In genomic region chr3L:12387898-12388297, dm6 we compare ENCODE assay signal across 5 fruit fly cellular contexts.
TF ChIP-seq lines count a peak whose summit lies in the region.

No protein-coding gene starts in this region.

- TF ChIP-seq CTCF in whole organism, embryonic (GFP tag; optimal IDR thresholded peaks at IDR 0.05; lab: Kevin White, UChicago), result no peak

TF ChIP-seq in whole organism, adult, 20 proteins besides CTCF, POLR2A, EP300 and RAD21:
- TF ChIP-seq kay (GFP tag; lab: Kevin White, UChicago; ENCODE audit: borderline replicate concordance) (no peak), CG11617 (GFP tag; optimal IDR thresholded peaks at IDR 0.05; lab: Kevin White, UChicago) (no peak), CG5204 (GFP tag; optimal IDR thresholded peaks at IDR 0.05; lab: Kevin White, UChicago) (no peak), CG33017 (tag; optimal IDR thresholded peaks at IDR 0.05; lab: Kevin White, UChicago) (no peak), bab1 (GFP tag; optimal IDR thresholded peaks at IDR 0.05; lab: Kevin White, UChicago) (no peak), tj (GFP tag; optimal IDR thresholded peaks at IDR 0.05; lab: Kevin White, UChicago) (peak; percentile 20)

TF ChIP-seq in whole organism, embryonic, 481 proteins besides CTCF, POLR2A, EP300 and RAD21:
- TF ChIP-seq sens (GFP tag; lab: Kevin White, UChicago) (peak; percentile 25), Rfx (GFP tag; IDR thresholded peaks at IDR 0.05; lab: Robert Waterston, UW) (no peak), dati (GFP tag; IDR thresholded peaks at IDR 0.05; lab: Robert Waterston, UW) (0 out of 2 replicates have a peak, but pooled peaks have one; percentile 6), crol (GFP tag; IDR thresholded peaks at IDR 0.05; lab: Robert Waterston, UW) (no peak), maf-S (GFP tag; optimal IDR thresholded peaks at IDR 0.05; lab: Kevin White, UChicago) (no peak), inv (GFP tag; IDR thresholded peaks at IDR 0.05; lab: Robert Waterston, UW; ENCODE audit: partially characterized antibody) (no peak)

TF ChIP-seq in whole organism, prepupa, 60 proteins besides CTCF, POLR2A, EP300 and RAD21 (continues in another document):
- TF ChIP-seq acj6 (GFP tag; optimal IDR thresholded peaks at IDR 0.05; lab: Kevin White, UChicago), result peak; percentile 45
- TF ChIP-seq CG6163 (GFP tag; IDR thresholded peaks at IDR 0.05; lab: Robert Waterston, UW), result 0 out of 3 replicates have a peak, but pooled peaks have one; percentile 23
- no peak for TF ChIP-seq spab (GFP tag; optimal IDR thresholded peaks at IDR 0.05; lab: Kevin White, UChicago)
- no peak for TF ChIP-seq fd85E (GFP tag; optimal IDR thresholded peaks at IDR 0.05; lab: Kevin White, UChicago)
- TF ChIP-seq CG8119 (GFP tag; IDR thresholded peaks at IDR 0.05; lab: Robert Waterston, UW), result peak; percentile 33; the same call in 1 of the 3 replicates
- peak; percentile 26 for TF ChIP-seq CG3919 (GFP tag; optimal IDR thresholded peaks at IDR 0.05; lab: Kevin White, UChicago)
- TF ChIP-seq Eip93F (GFP tag; optimal IDR thresholded peaks at IDR 0.05; lab: Kevin White, UChicago), result no peak
- no peak for TF ChIP-seq CG3032 (tag; optimal IDR thresholded peaks at IDR 0.05; lab: Kevin White, UChicago)
- TF ChIP-seq lz (GFP tag; optimal IDR thresholded peaks at IDR 0.05; lab: Kevin White, UChicago), result peak; percentile 24
- no peak for TF ChIP-seq salr (GFP tag; optimal IDR thresholded peaks at IDR 0.05; lab: Kevin White, UChicago)
- TF ChIP-seq fkh (GFP tag; optimal IDR thresholded peaks at IDR 0.05; lab: Kevin White, UChicago), result no peak
- TF ChIP-seq CG6792 (GFP tag; optimal IDR thresholded peaks at IDR 0.05; lab: Kevin White, UChicago), result no peak
- TF ChIP-seq CG34406 (GFP tag; optimal IDR thresholded peaks at IDR 0.05; lab: Kevin White, UChicago), result peak; percentile 53
- no peak for TF ChIP-seq CG16779 (tag; optimal IDR thresholded peaks at IDR 0.05; lab: Kevin White, UChicago)
- TF ChIP-seq Blimp-1 (GFP tag; optimal IDR thresholded peaks at IDR 0.05; lab: Kevin White, UChicago), result no peak
- TF ChIP-seq Sox102F (GFP tag; optimal IDR thresholded peaks at IDR 0.05; lab: Kevin White, UChicago), result peak; percentile 54
- peak; percentile 56 for TF ChIP-seq esn (GFP tag; optimal IDR thresholded peaks at IDR 0.05; lab: Kevin White, UChicago)
- peak; percentile 59 for TF ChIP-seq Eip78C (GFP tag; lab: Kevin White, UChicago)
- no peak for TF ChIP-seq net (GFP tag; optimal IDR thresholded peaks at IDR 0.05; lab: Kevin White, UChicago)
- no peak for TF ChIP-seq Ets21C (GFP tag; optimal IDR thresholded peaks at IDR 0.05; lab: Kevin White, UChicago)
- peak; percentile 9 for TF ChIP-seq CG8632 (GFP tag; optimal IDR thresholded peaks at IDR 0.05; lab: Kevin White, UChicago)
- peak; percentile 23 for TF ChIP-seq CG31627 (GFP tag; optimal IDR thresholded peaks at IDR 0.05; lab: Kevin White, UChicago)
- no peak for TF ChIP-seq CG11762 (GFP tag; optimal IDR thresholded peaks at IDR 0.05; lab: Kevin White, UChicago; ENCODE audit: insufficient read depth)
- peak; percentile 50 for TF ChIP-seq CG32006 (GFP tag; optimal IDR thresholded peaks at IDR 0.05; lab: Kevin White, UChicago)
- peak; percentile 31 for TF ChIP-seq achi (GFP tag; optimal IDR thresholded peaks at IDR 0.05; lab: Kevin White, UChicago)
- TF ChIP-seq eg (GFP tag; IDR thresholded peaks at IDR 0.05; lab: Robert Waterston, UW), result no peak
- TF ChIP-seq dac (GFP tag; optimal IDR thresholded peaks at IDR 0.05; lab: Kevin White, UChicago), result no peak

TF ChIP-seq in whole organism, pupa, 21 proteins besides CTCF, POLR2A, EP300 and RAD21:
- TF ChIP-seq Ets98B (GFP tag; IDR thresholded peaks at IDR 0.05; lab: Robert Waterston, UW) (no peak), Pif1A (GFP tag; optimal IDR thresholded peaks at IDR 0.05; lab: Kevin White, UChicago) (peak; percentile 7), CG34367 (tag; optimal IDR thresholded peaks at IDR 0.05; lab: Kevin White, UChicago) (peak; percentile 13), gl (tag; optimal IDR thresholded peaks at IDR 0.05; lab: Kevin White, UChicago) (no peak), Pif1B (GFP tag; optimal IDR thresholded peaks at IDR 0.05; lab: Kevin White, UChicago) (no peak), CG15710 (tag; optimal IDR thresholded peaks at IDR 0.05; lab: Kevin White, UChicago) (peak; percentile 4), CG8159 (tag; optimal IDR thresholded peaks at IDR 0.05; lab: Kevin White, UChicago) (peak; percentile 24), Snoo (tag; optimal IDR thresholded peaks at IDR 0.05; lab: Kevin White, UChicago) (no peak)
TF ChIP-seq in whole organism, pupa: peak in this region for 4.

TF ChIP-seq in whole organism, wandering third instar larva, 38 proteins besides CTCF, POLR2A, EP300 and RAD21:
- TF ChIP-seq Sp1 (GFP tag; optimal IDR thresholded peaks at IDR 0.05; lab: Kevin White, UChicago) (no peak), Hr83 (GFP tag; optimal IDR thresholded peaks at IDR 0.05; lab: Kevin White, UChicago; ENCODE audit: poor library complexity, severe bottlenecking) (no peak), Myc (optimal IDR thresholded peaks at IDR 0.05; lab: Kevin White, UChicago) (no peak), Abd-B (GFP tag; optimal IDR thresholded peaks at IDR 0.05; lab: Kevin White, UChicago) (no peak), woc (GFP tag; optimal IDR thresholded peaks at IDR 0.05; lab: Kevin White, UChicago) (peak; percentile 9), Vsx2 (GFP tag; optimal IDR thresholded peaks at IDR 0.05; lab: Kevin White, UChicago; ENCODE audit: partially characterized antibody) (no peak), Hnf4 (GFP tag; optimal IDR thresholded peaks at IDR 0.05; lab: Kevin White, UChicago) (no peak), dmrt93B (GFP tag; optimal IDR thresholded peaks at IDR 0.05; lab: Kevin White, UChicago) (no peak), dsf (GFP tag; optimal IDR thresholded peaks at IDR 0.05; lab: Kevin White, UChicago; ENCODE audit: borderline replicate concordance) (no peak), Dif (GFP tag; optimal IDR thresholded peaks at IDR 0.05; lab: Kevin White, UChicago; ENCODE audit: partially characterized antibody) (no peak), brk (GFP tag; optimal IDR thresholded peaks at IDR 0.05; lab: Kevin White, UChicago) (no peak), Rel (GFP tag; optimal IDR thresholded peaks at IDR 0.05; lab: Kevin White, UChicago) (no peak), Rel (tag; optimal IDR thresholded peaks at IDR 0.05; lab: Kevin White, UChicago) (no peak), CG32264 (GFP tag; optimal IDR thresholded peaks at IDR 0.05; lab: Kevin White, UChicago) (no peak), HLH106 (tag; optimal IDR thresholded peaks at IDR 0.05; lab: Kevin White, UChicago) (no peak), CG9705 (GFP tag; optimal IDR thresholded peaks at IDR 0.05; lab: Kevin White, UChicago) (no peak), foxo (GFP tag; optimal IDR thresholded peaks at IDR 0.05; lab: Kevin White, UChicago) (peak in 1 of 2 experiments; percentile 24), pan (optimal IDR thresholded peaks at IDR 0.05; lab: Kevin White, UChicago) (no peak), h (GFP tag; optimal IDR thresholded peaks at IDR 0.05; lab: Kevin White, UChicago) (peak; percentile 5), dl (GFP tag; optimal IDR thresholded peaks at IDR 0.05; lab: Kevin White, UChicago; ENCODE audit: insufficient read depth in 1 of 2, partially characterized antibody in 2 of 2) (no peak), CrebA (GFP tag; optimal IDR thresholded peaks at IDR 0.05; lab: Kevin White, UChicago; ENCODE audit: borderline replicate concordance) (no peak), Jra (GFP tag; optimal IDR thresholded peaks at IDR 0.05; lab: Kevin White, UChicago) (no peak), Mio (GFP tag; optimal IDR thresholded peaks at IDR 0.05; lab: Kevin White, UChicago) (no peak), sv (GFP tag; optimal IDR thresholded peaks at IDR 0.05; lab: Kevin White, UChicago) (no peak), sage (GFP tag; optimal IDR thresholded peaks at IDR 0.05; lab: Kevin White, UChicago) (no peak), fru (GFP tag; optimal IDR thresholded peaks at IDR 0.05; lab: Kevin White, UChicago) (peak; percentile 19), OdsH (GFP tag; optimal IDR thresholded peaks at IDR 0.05; lab: Kevin White, UChicago) (no peak), Dfd (GFP tag; optimal IDR thresholded peaks at IDR 0.05; lab: Kevin White, UChicago) (no peak), jim (GFP tag; optimal IDR thresholded peaks at IDR 0.05; lab: Kevin White, UChicago) (no peak), psq (GFP tag; optimal IDR thresholded peaks at IDR 0.05; lab: Kevin White, UChicago) (no peak), ey (GFP tag; optimal IDR thresholded peaks at IDR 0.05; lab: Kevin White, UChicago) (no peak), br (GFP tag; optimal IDR thresholded peaks at IDR 0.05; lab: Kevin White, UChicago) (no peak), lola (GFP tag; optimal IDR thresholded peaks at IDR 0.05; lab: Kevin White, UChicago) (no peak), N (GFP tag; optimal IDR thresholded peaks at IDR 0.05; lab: Kevin White, UChicago) (no peak), usp (GFP tag; optimal IDR thresholded peaks at IDR 0.05; lab: Kevin White, UChicago) (no peak), tai (GFP tag; optimal IDR thresholded peaks at IDR 0.05; lab: Kevin White, UChicago) (no peak)
